Worm (Caenorhabditis elegans) whole organism, L4/young adult: Measurements from ENCODE around the gene srh-200.

Source experiments
- W03F9.2 ChIP-seq: fragments of 150-350 bp; optimal IDR thresholded peaks from 2 replicates; lab custom pipeline; 2014; ENCODE audit warnings: missing biosample characterization, missing genetic modification characterization
- him-1 ChIP-seq: sonication (generic microtip); optimal IDR thresholded peaks from 2 replicates; lab custom pipeline; 2016; ENCODE audit warnings: missing genotype, missing genetic modification reagents, missing genetic modification characterization, missing compliant biosample characterization

DNA sequence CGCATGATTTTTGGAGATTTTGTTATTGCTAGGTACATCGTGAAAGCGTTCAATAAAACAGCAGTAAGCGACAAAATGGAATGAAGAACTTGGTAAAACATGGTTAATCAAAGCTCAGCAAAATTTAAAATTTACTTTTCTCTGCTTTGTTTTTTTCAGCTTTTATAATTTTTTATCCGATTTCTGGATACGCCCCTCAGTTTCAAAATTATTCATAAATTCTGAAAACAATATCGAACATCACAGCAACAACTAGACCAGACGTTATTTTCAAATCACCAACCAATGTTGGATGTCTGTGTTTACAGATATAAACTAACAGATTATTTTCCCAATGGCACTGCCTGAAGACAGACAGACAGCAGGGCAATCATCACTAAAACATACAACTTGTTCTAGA lies 18.8 kb downstream of the srh-200 start, which contains the start of gene srd-31:
- TF ChIP-seq W03F9.2 (no peak), him-1 (tag; lab: Kevin White, UChicago) (no peak)
